Worm (Caenorhabditis elegans) whole organism, L2 larva: ENCODE data around the gene T05H10.4.

ENCODE experiments used
- C34F6.9 ChIP-seq: fragments of 150-350 bp; optimal IDR thresholded peaks from 2 replicates; lab custom pipeline; 2014; ENCODE audit warnings: missing biosample characterization, missing genetic modification characterization
- F13H6.1 ChIP-seq: sonication (generic microtip); optimal IDR thresholded peaks from 2 replicates; lab custom pipeline; 2016; ENCODE audit warnings: missing genetic modification characterization, missing compliant biosample characterization
- R02D3.7 ChIP-seq: fragments of 150-350 bp; optimal IDR thresholded peaks from 2 replicates; lab custom pipeline; 2014; ENCODE audit warnings: missing biosample characterization, missing genetic modification characterization
- ama-1 ChIP-seq: fragments of 150-350 bp; optimal IDR thresholded peaks from 2 replicates; lab custom pipeline; 2018; ENCODE audit warnings: inconsistent platforms
- blmp-1 ChIP-seq: sonication (generic microtip); optimal IDR thresholded peaks from 2 replicates; lab custom pipeline; 2017; ENCODE audit warnings: missing genetic modification characterization, mild to moderate bottlenecking, missing compliant biosample characterization, antibody characterized with exemption, moderate library complexity; ENCODE audit not compliant: insufficient read depth
- ceh-16 ChIP-seq: fragments of 150-350 bp; optimal IDR thresholded peaks from 2 replicates; lab custom pipeline; 2014; ENCODE audit warnings: missing biosample characterization, missing genetic modification characterization
- ceh-82 ChIP-seq: fragments of 150-350 bp; optimal IDR thresholded peaks from 2 replicates; lab custom pipeline; 2014; ENCODE audit warnings: missing biosample characterization, missing genetic modification characterization
- elt-1 ChIP-seq: fragments of 150-350 bp; optimal IDR thresholded peaks from 2 replicates; lab custom pipeline; 2014; ENCODE audit warnings: missing biosample characterization, missing genetic modification characterization
- gmeb-1 ChIP-seq: fragments of 150-350 bp; optimal IDR thresholded peaks from 2 replicates; lab custom pipeline; 2014; ENCODE audit warnings: missing biosample characterization, missing genetic modification characterization
- lin-39 ChIP-seq: fragments of 150-350 bp; optimal IDR thresholded peaks from 2 replicates; lab custom pipeline; 2014; ENCODE audit warnings: missing biosample characterization, missing genetic modification reagents, missing genetic modification characterization
- lsy-2 ChIP-seq, 2 experiments: fragments of 150-350 bp in 1 of 2; sonication (generic microtip) in 1 of 2; optimal IDR thresholded peaks; 2 replicates each; lab custom pipeline; 2014 to 2017; ENCODE audit warnings: missing biosample characterization in 2 of 2, missing genetic modification characterization in 2 of 2
- mab-5 ChIP-seq: fragments of 150-350 bp; optimal IDR thresholded peaks from 2 replicates; lab custom pipeline; 2014; ENCODE audit warnings: missing biosample characterization, missing genetic modification characterization
- nhr-12 ChIP-seq: fragments of 150-350 bp; optimal IDR thresholded peaks from 2 replicates; lab custom pipeline; 2014; ENCODE audit warnings: missing biosample characterization, missing genetic modification characterization
- nhr-129 ChIP-seq: fragments of 150-350 bp; optimal IDR thresholded peaks from 2 replicates; lab custom pipeline; 2014; ENCODE audit warnings: missing biosample characterization, missing genetic modification characterization
- nhr-23 ChIP-seq: fragments of 150-350 bp; optimal IDR thresholded peaks from 2 replicates; lab custom pipeline; 2014; ENCODE audit warnings: missing biosample characterization, missing genetic modification reagents, missing genetic modification characterization
- nhr-25 ChIP-seq: fragments of 150-350 bp; sonication (generic microtip); optimal IDR thresholded peaks from 3 replicates; lab custom pipeline; 2014; ENCODE audit warnings: missing biosample characterization, missing genetic modification characterization
- nhr-77 ChIP-seq: fragments of 150-350 bp; optimal IDR thresholded peaks from 2 replicates; lab custom pipeline; 2014; ENCODE audit warnings: missing biosample characterization, missing genetic modification characterization
- peb-1 ChIP-seq: fragments of 150-350 bp; optimal IDR thresholded peaks from 2 replicates; lab custom pipeline; 2014; ENCODE audit warnings: missing biosample characterization, missing genetic modification characterization
- skn-1 ChIP-seq: sonication (generic microtip); optimal IDR thresholded peaks from 2 replicates; lab custom pipeline; 2017; ENCODE audit warnings: missing biosample characterization, missing genetic modification characterization
- sma-9 ChIP-seq, 2 experiments: fragments of 150-350 bp in 1 of 2; sonication (generic microtip) in 1 of 2; optimal IDR thresholded peaks; 2 replicates each; lab custom pipeline; 2014 to 2016; ENCODE audit warnings: missing genetic modification characterization in 2 of 2, mild to moderate bottlenecking in 1 of 2, missing biosample characterization in 1 of 2, missing compliant biosample characterization in 1 of 2, missing genetic modification reagents in 1 of 2, moderate library complexity in 1 of 2
- unc-55 ChIP-seq: fragments of 150-350 bp; sonication (generic microtip); optimal IDR thresholded peaks from 3 replicates; lab custom pipeline; 2014; ENCODE audit warnings: missing biosample characterization, missing genetic modification reagents, missing genetic modification characterization
- zag-1 ChIP-seq: fragments of 150-350 bp; optimal IDR thresholded peaks from 2 replicates; lab custom pipeline; 2014; ENCODE audit warnings: missing biosample characterization, missing genetic modification characterization
- ztf-4 ChIP-seq: fragments of 150-350 bp; optimal IDR thresholded peaks from 2 replicates; lab custom pipeline; 2014; ENCODE audit warnings: missing biosample characterization, missing genetic modification characterization

Gene T05H10.4

ce11 chrII:8092537-8092936, 39.6 kb downstream of the T05H10.4 start, which contains the start of gene ltd-1:
Gene ltd-1 (minus strand): TSS chrII:8092754.
- TF ChIP-seq elt-1, result no peak
- no peak for TF ChIP-seq lin-39 (tag; lab: Kevin White, UChicago)
- no peak for TF ChIP-seq skn-1 (tag; lab: Kevin White, UChicago)
- TF ChIP-seq nhr-129 (tag; lab: Kevin White, UChicago), result no peak
- no peak for TF ChIP-seq lsy-2 (tag; optimal IDR thresholded peaks at IDR 0.05; lab: Kevin White, UChicago)
- no peak for TF ChIP-seq ama-1 (lab: Kevin White, UChicago)
- no peak for TF ChIP-seq sma-9 (GFP tag; optimal IDR thresholded peaks at IDR 0.05; lab: Kevin White, UChicago)
- no peak for TF ChIP-seq sma-9 (tag; optimal IDR thresholded peaks at IDR 0.05; lab: Kevin White, UChicago)
- TF ChIP-seq nhr-25, result no peak
- TF ChIP-seq blmp-1, result no peak
- no peak for TF ChIP-seq gmeb-1 (tag; lab: Kevin White, UChicago)
- no peak for TF ChIP-seq nhr-23 (tag; lab: Kevin White, UChicago)
- no peak for TF ChIP-seq ztf-4 (tag; lab: Kevin White, UChicago)
- no peak for TF ChIP-seq C34F6.9 (tag; lab: Kevin White, UChicago)
- TF ChIP-seq nhr-77, result no peak
- TF ChIP-seq, all 48 proteins: peak for 0

DNA sequence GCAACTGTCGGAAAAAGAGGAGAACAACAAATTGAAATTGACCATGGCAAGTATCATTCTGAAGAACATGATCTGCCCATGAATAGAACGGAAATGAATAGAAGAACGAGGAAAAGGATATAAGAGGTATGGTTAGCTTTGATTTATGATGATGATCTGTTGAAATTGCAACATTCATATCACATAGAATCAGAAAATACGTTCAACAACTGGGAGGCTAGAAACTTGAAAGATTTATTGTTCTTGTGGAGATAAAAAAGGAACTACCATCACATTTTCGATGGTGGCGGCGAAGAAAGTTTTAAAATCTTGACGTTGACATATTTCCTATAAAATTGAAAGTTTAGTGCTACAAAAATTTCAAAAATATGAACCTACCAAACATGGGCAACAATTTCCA, 40.3 kb downstream of the T05H10.4 start:
- no peak for TF ChIP-seq R02D3.7 (tag; lab: Kevin White, UChicago)
- TF ChIP-seq F13H6.1, result no peak
- TF ChIP-seq, all 48 proteins: peak for 0

DNA sequence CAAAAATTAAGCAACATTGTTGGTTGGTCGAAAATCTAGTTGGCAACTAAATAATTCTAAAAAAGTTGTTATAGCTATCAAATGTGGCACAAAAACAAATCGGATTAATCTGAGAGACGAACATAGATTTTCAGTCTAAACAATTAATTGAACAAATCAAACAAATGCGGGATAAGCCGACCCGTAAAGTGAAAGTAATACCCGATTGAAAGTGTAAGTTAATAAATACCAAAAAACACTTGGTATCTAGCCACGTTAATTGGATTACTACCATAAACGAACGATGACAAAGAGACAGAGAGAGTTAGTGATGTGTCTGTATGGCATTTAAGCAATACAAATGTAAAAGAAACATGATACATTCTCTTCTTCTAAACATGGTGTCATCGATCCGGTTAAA, 41.0 kb downstream of the T05H10.4 start:
- TF ChIP-seq blmp-1 (peak; percentile 68), nhr-12 (no peak)

DNA sequence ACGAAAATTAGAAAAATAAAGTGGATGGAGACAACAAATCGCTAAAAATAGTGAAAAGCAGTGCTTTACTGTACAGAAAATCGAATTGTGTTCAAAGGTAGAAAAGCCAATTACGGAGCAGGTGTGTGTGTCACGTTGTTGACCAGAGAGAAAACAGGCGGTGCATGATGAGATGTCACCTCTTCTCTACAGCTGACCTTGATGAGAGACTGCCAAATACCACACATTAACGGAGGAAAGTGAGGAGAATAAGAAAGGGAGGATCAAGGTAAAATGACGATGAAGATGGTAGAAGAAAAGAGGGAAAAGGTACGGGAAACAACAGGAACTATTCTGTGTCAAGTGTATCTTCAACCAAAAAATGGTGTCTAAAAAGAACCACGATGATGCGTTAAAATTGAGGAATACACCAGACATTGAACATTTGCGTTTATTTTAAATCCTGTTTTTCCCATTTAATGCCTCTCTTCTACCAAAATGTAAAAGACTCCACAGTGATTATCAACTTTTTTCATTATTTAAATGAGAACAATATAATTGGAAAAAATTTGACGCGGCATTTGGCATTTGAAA, 46.3 kb downstream of the T05H10.4 start:
- TF ChIP-seq nhr-25 (peak; percentile 78), ceh-82 (tag; lab: Kevin White, UChicago) (no peak), nhr-129 (tag; lab: Kevin White, UChicago) (peak; percentile 52)

DNA sequence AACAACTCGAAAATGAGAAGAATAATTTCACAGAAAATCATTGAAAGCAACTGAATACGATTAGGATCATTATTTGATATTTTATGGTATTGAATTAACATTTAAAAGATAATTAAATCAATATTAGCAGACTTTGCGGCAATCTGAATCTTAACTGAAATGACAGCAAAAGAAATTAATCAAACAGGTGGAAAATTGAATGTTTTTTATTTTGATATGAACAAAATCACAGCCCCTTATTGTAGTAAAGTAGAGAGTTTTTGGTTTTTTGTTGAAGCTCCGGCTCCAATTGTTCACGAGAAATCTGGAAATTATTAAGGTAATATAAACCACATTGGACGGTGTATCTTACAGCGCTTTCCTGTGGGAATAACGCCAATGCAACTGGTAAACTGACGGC, 49.1 kb downstream of the T05H10.4 start, which contains the start of gene sre-2:
Gene sre-2, minus strand, starts transcription at position 101 of the 400 bp plus-strand sequence.
- TF ChIP-seq mab-5 (tag; lab: Kevin White, UChicago), result no peak
- no peak for TF ChIP-seq gmeb-1 (tag; lab: Kevin White, UChicago)
- no peak for TF ChIP-seq unc-55
- no peak for TF ChIP-seq ceh-16
- no peak for TF ChIP-seq peb-1
- TF ChIP-seq zag-1 (tag; lab: Kevin White, UChicago), result no peak
- no peak for TF ChIP-seq nhr-25
